Worm (Caenorhabditis elegans) whole organism, L4 larva: ENCODE results near the gene Y51H4A.25.

Source experiments
- F26F4.8 ChIP-seq: fragments of 200-800 bp; sonication (Bioruptor generic); conservative IDR thresholded peaks from 2 replicates; pipeline ENCODE4 v1.3.6; 2022; ENCODE audit warnings: missing genetic modification characterization, missing compliant biosample characterization
- R02D3.7 ChIP-seq: fragments of 150-350 bp; sonication (generic microtip); optimal IDR thresholded peaks from 3 replicates; lab custom pipeline; 2014; ENCODE audit warnings: missing biosample characterization, missing genetic modification characterization
- Y48G9A.11 ChIP-seq: fragments of 200-800 bp; sonication (Bioruptor generic); IDR thresholded peaks from 2 replicates; pipeline ENCODE4 v1.3.6; 2022; ENCODE audit warnings: missing genetic modification reagents, missing genetic modification characterization, missing compliant biosample characterization
- aha-1 ChIP-seq: fragments of 150-350 bp; peaks from one replicate; lab custom pipeline; 2014; ENCODE audit warnings: missing biosample characterization, missing genetic modification characterization
- ama-1 ChIP-seq: fragments of 150-350 bp; optimal IDR thresholded peaks from 2 replicates; lab custom pipeline; 2014; ENCODE audit warnings: inconsistent platforms, mixed read lengths
- dmd-8 ChIP-seq: fragments of 200-800 bp; sonication (Bioruptor generic); IDR thresholded peaks from 2 replicates; pipeline ENCODE4 v1.3.6; 2022; ENCODE audit warnings: missing genetic modification characterization, missing compliant biosample characterization
- egl-43 ChIP-seq: fragments of 200-800 bp; sonication (Bioruptor generic); IDR thresholded peaks from 2 replicates; pipeline ENCODE4 v1.3.6; 2022; ENCODE audit warnings: missing genetic modification reagents, missing genetic modification characterization, missing compliant biosample characterization
- fkh-10 ChIP-seq: fragments of 150-350 bp; optimal IDR thresholded peaks from 2 replicates; lab custom pipeline; 2014; ENCODE audit warnings: missing biosample characterization, missing genetic modification reagents, missing genetic modification characterization
- lin-29 ChIP-seq: fragments of 200-800 bp; sonication (Bioruptor generic); IDR thresholded peaks from 2 replicates; pipeline ENCODE4 v1.3.6; 2022; ENCODE audit warnings: missing genetic modification reagents, missing genetic modification characterization, missing compliant biosample characterization
- lin-39 ChIP-seq: fragments of 150-350 bp; optimal IDR thresholded peaks from 2 replicates; lab custom pipeline; 2014; ENCODE audit warnings: missing biosample characterization, missing genetic modification reagents, missing genetic modification characterization
- lsy-2 ChIP-seq, 2 experiments: fragments of 150-350 bp in 1 of 2; sonication (generic microtip) in 1 of 2; optimal IDR thresholded peaks; 2 replicates each; lab custom pipeline; 2014 to 2017; ENCODE audit warnings: missing biosample characterization in 2 of 2, missing genetic modification characterization in 2 of 2
- mes-2 ChIP-seq: sonication (generic microtip); optimal IDR thresholded peaks from 2 replicates; lab custom pipeline; 2016; ENCODE audit warnings: missing genotype, mild to moderate bottlenecking, missing genetic modification characterization, missing compliant biosample characterization; ENCODE audit not compliant: poor library complexity, severe bottlenecking
- unc-39 ChIP-seq: sonication (generic microtip); optimal IDR thresholded peaks from 2 replicates; lab custom pipeline; 2017; ENCODE audit warnings: missing biosample characterization, missing genetic modification characterization

ce11 chrIV:16722000-16722607 is 14.0 kb upstream of the Y51H4A.25 start:
- TF ChIP-seq fkh-10 (no peak), ama-1 (lab: Kevin White, UChicago) (no peak), lsy-2 (tag; optimal IDR thresholded peaks at IDR 0.05; lab: Kevin White, UChicago) (no peak), R02D3.7 (tag; lab: Kevin White, UChicago) (no peak), Y48G9A.11 (GFP tag; lab: Robert Waterston, UW) (no peak), egl-43 (GFP tag; lab: Robert Waterston, UW) (no peak), dmd-8 (GFP tag; lab: Robert Waterston, UW) (no peak), mes-2 (no peak), lin-39 (tag; lab: Kevin White, UChicago) (no peak), F26F4.8 (no peak), lin-29 (no peak), aha-1 (no peak), unc-39 (tag; lab: Kevin White, UChicago) (no peak)
